Fruit fly (Drosophila melanogaster) S2 (cell line): ENCODE data around the gene CG1703.

ENCODE experiments used
- CG8478 ChIP-seq: fragments of >200 bp; optimal IDR thresholded peaks from 2 replicates; lab custom pipeline; 2018
- CTCF ChIP-seq, 2 experiments: fragments of >200 bp; optimal IDR thresholded peaks; 2 replicates each; lab custom pipeline; 2018

Gene CG1703

DNA sequence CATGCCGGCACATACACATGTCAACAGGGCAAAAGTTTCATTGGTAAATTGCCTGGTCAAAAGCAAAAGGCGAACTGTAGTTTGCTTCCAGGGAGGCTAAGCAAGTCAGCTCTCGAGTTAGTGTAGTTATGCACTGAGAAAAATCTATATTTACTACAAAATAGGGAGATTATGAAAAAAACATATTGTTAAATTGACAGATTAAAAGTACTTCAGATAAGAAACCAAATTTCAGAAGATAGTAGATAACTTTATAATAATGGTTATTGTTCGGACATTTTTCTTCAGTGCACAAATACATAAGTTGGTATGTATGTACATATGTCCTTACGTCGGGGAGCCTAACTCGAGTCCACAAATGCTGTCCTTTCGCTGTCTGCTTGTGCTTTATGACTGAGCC is 45.4 kb downstream of the CG1703 start:
- TF ChIP-seq CG8478: no peak
- no peak for TF ChIP-seq CTCF (optimal IDR thresholded peaks at IDR 0.05; lab: Kevin White, UChicago)

DNA sequence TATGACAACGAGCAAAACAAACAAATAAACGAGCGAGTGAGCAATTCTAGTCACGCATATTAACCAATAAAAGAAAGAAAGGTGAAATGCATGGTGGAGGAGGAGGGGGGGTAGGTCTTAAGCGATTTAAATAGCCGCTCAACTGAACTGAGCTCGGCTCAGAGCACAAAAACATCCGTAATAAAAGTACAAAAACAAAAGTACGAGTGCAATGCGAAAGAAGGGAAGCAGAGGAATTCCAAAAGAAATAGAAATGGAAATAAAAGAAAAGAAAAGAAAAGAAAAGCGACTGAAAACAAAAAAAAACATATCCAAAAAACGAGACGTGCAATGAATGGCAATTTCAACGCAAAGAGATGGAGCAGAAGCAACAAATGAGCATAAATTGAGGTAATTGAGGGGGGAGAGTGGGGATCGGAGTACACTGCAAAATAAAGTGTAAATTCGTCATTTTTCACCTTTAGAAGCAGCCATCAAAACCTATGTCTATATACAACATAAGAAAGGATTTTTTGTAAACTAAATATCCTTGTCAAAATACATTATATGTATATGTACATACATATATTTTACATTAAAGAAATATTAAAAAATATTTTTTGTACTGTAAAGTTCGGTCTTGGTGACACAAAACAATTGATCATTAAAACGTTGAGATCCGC is 46.6 kb downstream of the CG1703 start:
- TF ChIP-seq CG8478: no peak
- TF ChIP-seq CTCF (optimal IDR thresholded peaks at IDR 0.05; lab: Kevin White, UChicago): no peak

- no peak for TF ChIP-seq CTCF (optimal IDR thresholded peaks at IDR 0.05; lab: Kevin White, UChicago)
- no peak for TF ChIP-seq CG8478
These were observed 47.4 kb downstream of the CG1703 start for dm6 chrX:11659080-11659479.

DNA sequence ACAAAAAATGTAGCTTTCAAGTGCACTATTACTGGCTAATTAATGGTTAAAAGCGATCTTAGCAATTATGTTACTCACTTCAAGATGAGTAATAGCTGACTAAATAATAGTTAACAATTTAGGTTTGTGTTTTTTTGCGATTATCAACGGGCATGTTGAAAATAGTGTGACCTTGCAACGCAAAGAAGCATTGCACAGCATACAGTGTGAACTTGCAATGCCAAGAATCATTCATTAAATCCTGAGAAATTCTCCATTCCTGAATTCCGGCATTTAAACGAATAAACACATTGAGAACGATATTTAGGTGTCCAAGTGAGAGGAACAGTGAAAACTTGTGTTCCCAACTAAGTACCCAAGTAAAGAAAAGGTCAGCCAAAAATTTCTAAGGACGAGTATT is 47.9 kb downstream of the CG1703 start:
- TF ChIP-seq CTCF (optimal IDR thresholded peaks at IDR 0.05; lab: Kevin White, UChicago) (no peak), CG8478 (no peak)

DNA sequence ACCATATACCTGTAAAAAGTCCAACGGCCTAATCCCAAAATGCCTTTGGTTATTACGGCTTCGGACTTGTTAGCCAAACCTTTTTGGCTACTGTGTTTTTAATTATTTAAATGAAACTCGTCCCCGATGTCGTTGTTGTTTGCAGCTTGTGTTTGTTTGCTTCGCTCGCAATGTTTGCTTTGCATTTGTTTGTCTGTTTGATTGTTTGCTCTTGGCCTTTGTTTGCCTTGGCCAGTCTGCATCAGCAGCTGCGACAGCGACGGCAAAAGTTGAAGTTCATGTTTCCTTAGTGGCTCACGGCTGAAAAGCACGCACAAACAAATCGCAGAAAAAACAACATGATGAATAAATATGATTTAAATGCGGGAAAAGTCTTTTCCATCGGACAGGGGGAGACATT is 48.7 kb downstream of the CG1703 start:
- no peak for TF ChIP-seq CG8478

DNA sequence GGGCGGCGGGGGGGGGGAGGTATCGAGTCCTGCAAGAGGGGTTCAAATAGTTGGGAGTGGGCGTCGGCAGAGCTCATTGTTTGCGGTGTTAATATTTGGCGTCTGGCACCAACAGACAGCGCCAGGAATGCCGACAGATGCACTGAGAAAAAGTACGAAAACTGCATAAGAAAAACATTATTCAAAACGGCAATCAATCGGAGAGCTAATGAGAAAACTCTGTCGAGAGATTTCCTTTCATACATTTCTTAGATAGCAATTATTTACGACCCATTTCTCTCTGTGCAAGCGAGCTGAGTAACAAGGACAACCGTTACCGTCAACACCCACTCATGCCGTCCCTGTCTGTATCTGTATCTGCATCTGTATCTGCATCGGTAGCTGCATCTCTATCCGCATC is 52.3 kb downstream of the CG1703 start:
- TF ChIP-seq CTCF (optimal IDR thresholded peaks at IDR 0.05; lab: Kevin White, UChicago) (no peak), CG8478 (no peak)
